Worm (Caenorhabditis elegans) whole organism, L3 larva: ENCODE measurements around the gene M163.9.

Source experiments
- R02D3.7 ChIP-seq: fragments of 150-350 bp; optimal IDR thresholded peaks from 2 replicates; lab custom pipeline; 2014; ENCODE audit warnings: missing biosample characterization, missing genetic modification characterization
- aly-2 ChIP-seq: fragments of 150-350 bp; optimal IDR thresholded peaks from 2 replicates; lab custom pipeline; 2014; ENCODE audit warnings: missing biosample characterization, missing genetic modification characterization
- ceh-82 ChIP-seq: fragments of 150-350 bp; optimal IDR thresholded peaks from 2 replicates; lab custom pipeline; 2014; ENCODE audit warnings: missing biosample characterization, missing genetic modification characterization
- fkh-10 ChIP-seq: sonication (generic microtip); optimal IDR thresholded peaks from 2 replicates; lab custom pipeline; 2017; ENCODE audit warnings: missing biosample characterization, missing genetic modification reagents, missing genetic modification characterization
- lsy-12 ChIP-seq: sonication (generic microtip); optimal IDR thresholded peaks from 2 replicates; lab custom pipeline; 2016; ENCODE audit warnings: mild to moderate bottlenecking, missing genetic modification characterization, missing compliant biosample characterization
- mdl-1 ChIP-seq: fragments of 150-350 bp; optimal IDR thresholded peaks from 2 replicates; lab custom pipeline; 2014; ENCODE audit warnings: missing biosample characterization, missing genetic modification characterization
- nhr-25 ChIP-seq: sonication (generic microtip); optimal IDR thresholded peaks from 2 replicates; lab custom pipeline; 2017; ENCODE audit warnings: missing biosample characterization, missing genetic modification characterization
- nhr-43 ChIP-seq: sonication (generic microtip); optimal IDR thresholded peaks from 2 replicates; lab custom pipeline; 2016; ENCODE audit warnings: mild to moderate bottlenecking, missing genetic modification characterization, missing compliant biosample characterization; ENCODE audit not compliant: poor library complexity, severe bottlenecking
- pqm-1 ChIP-seq: fragments of 150-350 bp; optimal IDR thresholded peaks from 2 replicates; lab custom pipeline; 2017; ENCODE audit warnings: missing biosample characterization, missing genetic modification characterization, inconsistent platforms
- snpc-4 ChIP-seq: fragments of 150-350 bp; optimal IDR thresholded peaks from 2 replicates; lab custom pipeline; 2014; ENCODE audit warnings: missing biosample characterization, missing genetic modification characterization
- zag-1 ChIP-seq: fragments of 150-350 bp; optimal IDR thresholded peaks from 2 replicates; lab custom pipeline; 2014; ENCODE audit warnings: missing biosample characterization, missing genetic modification characterization
- ztf-11 ChIP-seq: fragments of 150-350 bp; optimal IDR thresholded peaks from 2 replicates; lab custom pipeline; 2014; ENCODE audit warnings: missing biosample characterization, missing genetic modification characterization

ce11 chrX:14428052-14428451, 41.3 kb upstream of the M163.9 start, which contains the start of gene F23D12.1:
- TF ChIP-seq snpc-4: no peak
- TF ChIP-seq pqm-1 (tag; lab: Kevin White, UChicago): no peak
- TF ChIP-seq fkh-10 (GFP tag; lab: Kevin White, UChicago): no peak
- no peak for TF ChIP-seq aly-2 (tag; lab: Kevin White, UChicago)
- TF ChIP-seq ztf-11 (tag; lab: Kevin White, UChicago): no peak
- TF ChIP-seq nhr-43 (tag; lab: Kevin White, UChicago): no peak
- TF ChIP-seq nhr-25: no peak
- no peak for TF ChIP-seq zag-1 (tag; lab: Kevin White, UChicago)
- TF ChIP-seq R02D3.7: no peak
- no peak for TF ChIP-seq lsy-12 (tag; lab: Kevin White, UChicago)
- TF ChIP-seq mdl-1 (tag; lab: Kevin White, UChicago): no peak
- TF ChIP-seq ceh-82 (tag; lab: Kevin White, UChicago): no peak
